Worm (Caenorhabditis elegans) whole organism, late embryonic: Measurements from ENCODE around the gene asp-4.

Experiments used
- C38D4.7 ChIP-seq: fragments of 200-800 bp; sonication (Bioruptor generic); optimal IDR thresholded peaks from 2 replicates; lab custom pipeline; 2018; ENCODE audit warnings: mild to moderate bottlenecking, missing genetic modification characterization, moderate library complexity, missing compliant biosample characterization
- T23F11.4 ChIP-seq: fragments of 200-800 bp; sonication (Bioruptor generic); optimal IDR thresholded peaks from 2 replicates; lab custom pipeline; 2018; ENCODE audit warnings: mild to moderate bottlenecking, missing genetic modification characterization, missing compliant biosample characterization
- Y22D7AL.16 ChIP-seq: sonication (generic microtip); optimal IDR thresholded peaks from 2 replicates; lab custom pipeline; 2016; ENCODE audit warnings: missing genetic modification characterization, missing compliant biosample characterization
- ahr-1 ChIP-seq: sonication (generic microtip); optimal IDR thresholded peaks from 2 replicates; lab custom pipeline; 2016; ENCODE audit warnings: missing genetic modification characterization, missing compliant biosample characterization
- ama-1 ChIP-seq: fragments of 150-350 bp; optimal IDR thresholded peaks from 2 replicates; lab custom pipeline; 2014
- ceh-14 ChIP-seq: sonication (generic microtip); optimal IDR thresholded peaks from 2 replicates; lab custom pipeline; 2016; ENCODE audit warnings: missing genotype, missing genetic modification characterization, missing compliant biosample characterization
- ceh-18 ChIP-seq: sonication (generic microtip); optimal IDR thresholded peaks from 2 replicates; lab custom pipeline; 2016; ENCODE audit warnings: missing genetic modification characterization, missing compliant biosample characterization
- ceh-19 ChIP-seq: fragments of 200-800 bp; sonication (Bioruptor generic); optimal IDR thresholded peaks from 2 replicates; lab custom pipeline; 2018; ENCODE audit warnings: mild to moderate bottlenecking, missing genetic modification characterization, missing compliant biosample characterization
- ceh-2 ChIP-seq: sonication (generic microtip); optimal IDR thresholded peaks from 2 replicates; lab custom pipeline; 2016; ENCODE audit warnings: missing genotype, missing genetic modification characterization, missing compliant biosample characterization
- ceh-22 ChIP-seq: sonication (generic microtip); optimal IDR thresholded peaks from 2 replicates; lab custom pipeline; 2017; ENCODE audit warnings: missing biosample characterization, missing genetic modification characterization
- ceh-24 ChIP-seq: sonication (generic microtip); optimal IDR thresholded peaks from 2 replicates; lab custom pipeline; 2016; ENCODE audit warnings: mild to moderate bottlenecking, missing genetic modification characterization, missing compliant biosample characterization
- ceh-31 ChIP-seq: sonication (generic microtip); optimal IDR thresholded peaks from 2 replicates; lab custom pipeline; 2016; ENCODE audit warnings: missing genetic modification characterization, missing compliant biosample characterization
- ceh-6 ChIP-seq: fragments of 200-800 bp; sonication (Bioruptor generic); optimal IDR thresholded peaks from 2 replicates; lab custom pipeline; 2018; ENCODE audit warnings: mild to moderate bottlenecking, missing genetic modification characterization, missing compliant biosample characterization
- ceh-9 ChIP-seq: sonication (generic microtip); optimal IDR thresholded peaks from 2 replicates; lab custom pipeline; 2016; ENCODE audit warnings: mild to moderate bottlenecking, missing genetic modification characterization, inconsistent platforms, missing compliant biosample characterization
- che-1 ChIP-seq: sonication (generic microtip); optimal IDR thresholded peaks from 2 replicates; lab custom pipeline; 2016; ENCODE audit warnings: mild to moderate bottlenecking, missing genetic modification characterization, missing compliant biosample characterization
- dmd-4 ChIP-seq: sonication (generic microtip); optimal IDR thresholded peaks from 2 replicates; lab custom pipeline; 2016; ENCODE audit warnings: borderline replicate concordance, missing genetic modification characterization, missing compliant biosample characterization
- dve-1 ChIP-seq: sonication (generic microtip); optimal IDR thresholded peaks from 2 replicates; lab custom pipeline; 2017; ENCODE audit warnings: antibody characterized with exemption, mild to moderate bottlenecking, missing genetic modification characterization, missing compliant biosample characterization
- elt-2 ChIP-seq: sonication (generic microtip); optimal IDR thresholded peaks from 2 replicates; lab custom pipeline; 2016; ENCODE audit warnings: missing genetic modification reagents, missing genetic modification characterization, missing compliant biosample characterization
- elt-4 ChIP-seq: sonication (generic microtip); optimal IDR thresholded peaks from 2 replicates; lab custom pipeline; 2016; ENCODE audit warnings: missing genetic modification characterization, missing compliant biosample characterization
- ets-4 ChIP-seq: sonication (generic microtip); optimal IDR thresholded peaks from 2 replicates; lab custom pipeline; 2016; ENCODE audit warnings: missing genetic modification characterization, missing compliant biosample characterization
- eyg-1 ChIP-seq: sonication (generic microtip); optimal IDR thresholded peaks from 2 replicates; lab custom pipeline; 2016; ENCODE audit warnings: missing genotype, missing genetic modification characterization, missing compliant biosample characterization
- fax-1 ChIP-seq: sonication (generic microtip); optimal IDR thresholded peaks from 2 replicates; lab custom pipeline; 2016; ENCODE audit warnings: missing genotype, missing genetic modification characterization, missing compliant biosample characterization
- hlh-13 ChIP-seq: fragments of 200-800 bp; sonication (Bioruptor generic); optimal IDR thresholded peaks from 2 replicates; lab custom pipeline; 2018; ENCODE audit warnings: mild to moderate bottlenecking, missing genetic modification characterization, missing compliant biosample characterization
- hlh-15 ChIP-seq: sonication (generic microtip); optimal IDR thresholded peaks from 2 replicates; lab custom pipeline; 2016; ENCODE audit warnings: missing genetic modification characterization, missing compliant biosample characterization
- hlh-30 ChIP-seq: sonication (generic microtip); optimal IDR thresholded peaks from 2 replicates; lab custom pipeline; 2017; ENCODE audit warnings: antibody characterized with exemption, missing genetic modification characterization, missing compliant biosample characterization; ENCODE audit not compliant: insufficient read depth
- lin-11 ChIP-seq: fragments of 200-800 bp; sonication (Bioruptor generic); optimal IDR thresholded peaks from 2 replicates; lab custom pipeline; 2018; ENCODE audit warnings: mild to moderate bottlenecking, missing genetic modification characterization, missing compliant biosample characterization
- madf-2 ChIP-seq: sonication (generic microtip); optimal IDR thresholded peaks from 2 replicates; lab custom pipeline; 2017; ENCODE audit warnings: missing genetic modification characterization, missing compliant biosample characterization
- mec-3 ChIP-seq: sonication (generic microtip); optimal IDR thresholded peaks from 2 replicates; lab custom pipeline; 2016; ENCODE audit warnings: borderline replicate concordance, missing genetic modification characterization, missing compliant biosample characterization
- nhr-232 ChIP-seq: sonication (generic microtip); optimal IDR thresholded peaks from 2 replicates; lab custom pipeline; 2016; ENCODE audit warnings: missing genetic modification characterization, missing compliant biosample characterization
- npax-4 ChIP-seq: sonication (generic microtip); optimal IDR thresholded peaks from 2 replicates; lab custom pipeline; 2016; ENCODE audit warnings: missing genetic modification characterization, missing compliant biosample characterization
- odd-2 ChIP-seq: sonication (generic microtip); optimal IDR thresholded peaks from 2 replicates; lab custom pipeline; 2017; ENCODE audit warnings: antibody characterized with exemption, mild to moderate bottlenecking, missing genetic modification characterization, missing compliant biosample characterization
- pag-3 ChIP-seq: sonication (generic microtip); optimal IDR thresholded peaks from 2 replicates; lab custom pipeline; 2016; ENCODE audit warnings: missing compliant biosample characterization, missing genetic modification characterization, borderline replicate concordance
- pat-9 ChIP-seq: fragments of 200-800 bp; sonication (Bioruptor generic); optimal IDR thresholded peaks from 2 replicates; lab custom pipeline; 2018; ENCODE audit warnings: mild to moderate bottlenecking, missing genetic modification characterization, moderate library complexity, missing compliant biosample characterization
- pax-1 ChIP-seq: fragments of 150-350 bp; optimal IDR thresholded peaks from 2 replicates; lab custom pipeline; 2014; ENCODE audit warnings: missing biosample characterization, missing genetic modification characterization
- pha-2 ChIP-seq: sonication (generic microtip); optimal IDR thresholded peaks from 2 replicates; lab custom pipeline; 2017; ENCODE audit warnings: mild to moderate bottlenecking, missing genetic modification characterization, missing compliant biosample characterization
- pha-4 ChIP-seq: fragments of 150-350 bp; optimal IDR thresholded peaks from 2 replicates; lab custom pipeline; 2018; ENCODE audit warnings: missing biosample characterization, missing genetic modification reagents, missing genetic modification characterization
- pqm-1 ChIP-seq: sonication (generic microtip); optimal IDR thresholded peaks from 2 replicates; lab custom pipeline; 2016; ENCODE audit warnings: missing genetic modification characterization, missing compliant biosample characterization
- rnt-1 ChIP-seq: sonication (generic microtip); optimal IDR thresholded peaks from 2 replicates; lab custom pipeline; 2016; ENCODE audit warnings: missing genetic modification characterization, missing compliant biosample characterization
- sox-2 ChIP-seq: fragments of 200-800 bp; sonication (Bioruptor generic); IDR thresholded peaks from 2 replicates; pipeline ENCODE4 v1.3.6; 2022; ENCODE audit warnings: missing genetic modification reagents, missing genetic modification characterization, missing compliant biosample characterization
- syd-9 ChIP-seq: sonication (generic microtip); optimal IDR thresholded peaks from 2 replicates; lab custom pipeline; 2016; ENCODE audit warnings: mild to moderate bottlenecking, missing genetic modification characterization, moderate library complexity, missing compliant biosample characterization
- ttx-3 ChIP-seq: sonication (generic microtip); optimal IDR thresholded peaks from 2 replicates; lab custom pipeline; 2016; ENCODE audit warnings: missing genetic modification reagents, missing genetic modification characterization, missing compliant biosample characterization
- unc-3 ChIP-seq, 2 experiments: fragments of 200-800 bp in 1 of 2; sonication (Bioruptor generic) in 1 of 2; sonication (generic microtip) in 1 of 2; conservative IDR thresholded peaks in 1 of 2; optimal IDR thresholded peaks in 1 of 2; 2 replicates each; pipeline versions ENCODE4 v1.3.6 to Lab custom; 2016 to 2022; ENCODE audit warnings: missing compliant biosample characterization in 2 of 2, missing genetic modification characterization in 2 of 2, missing genetic modification reagents in 1 of 2
- unc-42 ChIP-seq: sonication (generic microtip); optimal IDR thresholded peaks from 2 replicates; lab custom pipeline; 2016; ENCODE audit warnings: missing genotype, missing genetic modification characterization, missing compliant biosample characterization
- unc-86 ChIP-seq: sonication (generic microtip); optimal IDR thresholded peaks from 2 replicates; lab custom pipeline; 2016; ENCODE audit warnings: missing genetic modification characterization, missing compliant biosample characterization
- zip-5 ChIP-seq: sonication (generic microtip); optimal IDR thresholded peaks from 2 replicates; lab custom pipeline; 2016; ENCODE audit warnings: missing genetic modification characterization, missing compliant biosample characterization
- ztf-16 ChIP-seq: sonication (generic microtip); optimal IDR thresholded peaks from 2 replicates; lab custom pipeline; 2017; ENCODE audit warnings: missing genetic modification characterization, missing compliant biosample characterization

Gene asp-4

DNA sequence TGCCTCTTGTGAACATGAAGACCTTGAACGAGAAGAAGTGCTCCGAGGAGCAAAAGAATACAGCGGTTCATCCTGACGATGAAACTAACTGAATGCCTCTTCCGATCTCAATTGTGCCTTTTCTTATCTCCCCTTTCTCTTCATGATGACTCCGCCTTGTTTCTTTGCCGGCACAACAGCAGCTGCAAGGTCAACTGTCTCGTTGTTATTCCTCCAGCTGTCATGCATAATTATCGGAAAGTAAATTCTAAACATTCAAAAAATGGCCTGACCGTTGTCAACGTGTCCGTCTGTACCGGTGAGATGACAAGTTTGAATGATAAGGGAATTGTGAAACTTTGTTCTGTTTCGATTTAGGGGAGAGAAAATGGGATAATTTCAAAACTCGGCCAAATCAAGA is at the start of gene asp-4:
Gene asp-4 (minus strand): TSS at position 106 of the 400 bp plus-strand sequence.
- TF ChIP-seq unc-42 (tag; lab: Kevin White, UChicago) = no peak
- TF ChIP-seq hlh-15 (tag; lab: Kevin White, UChicago) = no peak
- TF ChIP-seq pqm-1 = no peak
- no peak for TF ChIP-seq ceh-24 (tag; lab: Kevin White, UChicago)
- no peak for TF ChIP-seq ceh-31
- TF ChIP-seq ceh-18 (tag; lab: Kevin White, UChicago) = no peak
- TF ChIP-seq pha-4 (tag; lab: Kevin White, UChicago) = no peak
- no peak for TF ChIP-seq pag-3 (tag; lab: Kevin White, UChicago)
- no peak for TF ChIP-seq madf-2
- no peak for TF ChIP-seq dmd-4 (tag; lab: Kevin White, UChicago)
- TF ChIP-seq hlh-30 (tag; lab: Kevin White, UChicago) = no peak
- TF ChIP-seq syd-9 = no peak

DNA sequence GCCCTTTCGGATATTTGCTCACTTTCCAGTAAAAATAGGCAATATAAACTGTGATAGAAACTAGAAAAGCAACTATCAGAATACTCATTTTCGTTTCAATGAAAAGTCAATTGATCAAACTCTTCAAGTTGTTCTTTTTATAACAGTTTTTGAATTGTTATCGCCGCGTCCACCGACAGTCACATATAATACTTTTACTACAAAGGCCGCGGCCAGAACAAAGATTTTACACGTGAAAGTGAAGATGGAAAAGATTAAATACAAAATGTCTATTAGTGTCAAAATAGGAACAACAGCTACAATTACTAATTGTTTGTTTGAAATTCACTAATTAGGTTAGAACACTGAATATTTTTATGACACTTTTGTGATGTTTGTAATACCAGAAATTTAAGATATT is 48.3 kb upstream of the asp-4 start, which contains the start of gene cyp-14A2:
Gene cyp-14A2 (minus strand): TSS at position 101 of the 400 bp plus-strand sequence.
- no peak for TF ChIP-seq ceh-19 (GFP tag; lab: Kevin White, UChicago)
- TF ChIP-seq nhr-232 (tag; lab: Kevin White, UChicago) = no peak
- no peak for TF ChIP-seq pag-3 (tag; lab: Kevin White, UChicago)
- no peak for TF ChIP-seq lin-11 (tag; lab: Kevin White, UChicago)
- TF ChIP-seq ceh-6 (GFP tag; lab: Kevin White, UChicago) = no peak
- no peak for TF ChIP-seq C38D4.7 (GFP tag; lab: Kevin White, UChicago)
- no peak for TF ChIP-seq madf-2
- TF ChIP-seq ama-1 = no peak
- TF ChIP-seq unc-86 (tag; lab: Kevin White, UChicago) = no peak

ce11 chrX:13267230-13267629 is 46.0 kb upstream of the asp-4 start, which contains the start of gene cyp-14A1:
TSS of gene cyp-14A1 (minus strand) at chrX:13267355.
- TF ChIP-seq pax-1 (tag; lab: Kevin White, UChicago) = no peak
- TF ChIP-seq ztf-16 (tag; lab: Kevin White, UChicago) = no peak
- no peak for TF ChIP-seq ceh-22 (tag; lab: Kevin White, UChicago)
- no peak for TF ChIP-seq rnt-1 (tag; lab: Kevin White, UChicago)
- TF ChIP-seq T23F11.4 (GFP tag; lab: Kevin White, UChicago) = no peak
- TF ChIP-seq pha-4 (tag; lab: Kevin White, UChicago) = no peak
- no peak for TF ChIP-seq ets-4 (tag; lab: Kevin White, UChicago)
- TF ChIP-seq dve-1 (tag; lab: Kevin White, UChicago) = no peak
- no peak for TF ChIP-seq ceh-2 (tag; lab: Kevin White, UChicago)
- no peak for TF ChIP-seq odd-2
- TF ChIP-seq npax-4 (tag; lab: Kevin White, UChicago) = no peak
- no peak for TF ChIP-seq ahr-1 (tag; lab: Kevin White, UChicago)
- no peak for TF ChIP-seq unc-3 (GFP tag; conservative IDR thresholded peaks at IDR 0.05; lab: Robert Waterston, UW)
- TF ChIP-seq unc-3 (tag; optimal IDR thresholded peaks at IDR 0.05; lab: Kevin White, UChicago) = no peak
- no peak for TF ChIP-seq ttx-3 (tag; lab: Kevin White, UChicago)
- no peak for TF ChIP-seq che-1 (tag; lab: Kevin White, UChicago)
- TF ChIP-seq, all 69 proteins: peak for 0

DNA sequence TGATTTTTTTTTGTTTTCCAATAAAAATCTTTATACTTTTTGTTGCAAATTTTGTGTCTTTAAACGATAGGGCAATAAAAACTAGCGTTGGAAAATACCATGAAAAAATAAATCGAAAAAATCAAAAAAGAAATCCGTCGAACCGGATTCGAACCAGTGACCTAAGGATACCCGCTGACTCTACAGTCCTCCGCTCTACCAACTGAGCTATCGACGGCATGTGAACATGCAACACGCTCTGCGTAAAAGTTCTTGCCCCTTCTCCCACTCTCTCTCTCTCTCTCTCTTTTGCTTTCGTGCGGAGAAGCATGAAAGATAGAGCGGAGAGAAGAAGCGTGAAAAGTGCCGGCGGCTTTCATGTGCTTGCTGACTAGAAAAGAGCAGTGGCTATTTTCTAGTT is 43.3 kb upstream of the asp-4 start:
- TF ChIP-seq pha-2 (peak; percentile 69), dmd-4 (tag; lab: Kevin White, UChicago) (peak; percentile 79), nhr-232 (tag; lab: Kevin White, UChicago) (peak; percentile 71), ama-1 (no peak), ceh-14 (tag; lab: Kevin White, UChicago) (peak; percentile 84), sox-2 (GFP tag; lab: Robert Waterston, UW) (peak; percentile 68), ceh-9 (tag; lab: Kevin White, UChicago) (peak; percentile 25), C38D4.7 (GFP tag; lab: Kevin White, UChicago) (peak; percentile 77), eyg-1 (tag; lab: Kevin White, UChicago) (peak; percentile 64), fax-1 (tag; lab: Kevin White, UChicago) (peak; percentile 56), elt-2 (peak; percentile 69), ztf-16 (tag; lab: Kevin White, UChicago) (peak; percentile 76), hlh-30 (tag; lab: Kevin White, UChicago) (peak; percentile 12), pat-9 (tag; lab: Kevin White, UChicago) (peak; percentile 78), syd-9 (peak; percentile 64), elt-4 (tag; lab: Kevin White, UChicago) (no peak), Y22D7AL.16 (tag; lab: Kevin White, UChicago) (peak; percentile 76), zip-5 (peak; percentile 43), hlh-13 (peak; percentile 62), mec-3 (tag; lab: Kevin White, UChicago) (no peak)
